Fruit fly (Drosophila melanogaster): ENCODE data around the gene rdgA.
A peak's percentile ranks its signal among the peaks of the same experiment; 100 is the strongest.

The rdgA gene

dm6 chrX:9067754-9068477, 161.0 kb downstream of the rdgA start, which contains the start of gene CG15365:
Gene CG15365, minus strand, starts transcription at chrX:9067983.
- no peak for TF ChIP-seq noc (tag; optimal IDR thresholded peaks at IDR 0.05)

DNA sequence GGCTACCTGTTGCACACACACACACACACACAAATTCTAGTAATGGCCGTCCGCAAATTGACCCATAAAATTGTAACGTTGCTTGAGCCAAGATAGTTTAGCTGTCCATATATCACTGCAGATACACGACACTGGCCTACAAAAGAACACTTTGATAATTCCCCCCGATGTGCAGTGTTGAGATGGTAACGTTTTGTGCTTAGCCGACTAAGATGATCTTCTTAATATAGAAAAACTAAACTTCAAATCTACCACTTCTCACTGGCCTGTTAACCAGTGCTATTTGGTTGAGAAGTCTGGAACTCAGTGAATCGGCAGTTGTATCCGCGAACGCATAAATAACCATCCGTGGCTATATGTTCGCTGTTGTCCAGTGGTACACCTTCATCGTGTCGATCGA, 162.0 kb downstream of the rdgA start:
- no peak for TF ChIP-seq noc (tag; optimal IDR thresholded peaks at IDR 0.05)

DNA sequence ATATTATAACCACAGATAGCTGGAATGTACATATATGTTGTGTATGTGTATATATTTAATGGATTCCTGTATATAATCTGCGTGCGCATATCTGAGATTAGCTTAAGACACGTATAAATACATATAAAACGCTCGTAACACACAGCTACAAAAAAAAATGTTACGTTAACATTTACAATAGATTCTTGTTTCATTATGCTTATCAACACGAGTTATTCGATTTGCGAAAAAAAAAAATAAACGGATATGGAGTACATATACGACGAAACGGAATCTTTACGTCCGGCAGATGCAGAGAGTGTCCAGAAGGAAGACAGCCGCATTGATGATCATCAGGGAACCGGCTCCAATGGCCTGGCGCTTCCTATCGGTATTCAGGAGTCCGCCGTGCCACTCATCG, 164.4 kb downstream of the rdgA start, which contains the start of gene CG10970:
TSS of gene CG10970 (minus strand) at position 101 of the 400 bp plus-strand sequence.
- TF ChIP-seq noc (tag; optimal IDR thresholded peaks at IDR 0.05): no peak

DNA sequence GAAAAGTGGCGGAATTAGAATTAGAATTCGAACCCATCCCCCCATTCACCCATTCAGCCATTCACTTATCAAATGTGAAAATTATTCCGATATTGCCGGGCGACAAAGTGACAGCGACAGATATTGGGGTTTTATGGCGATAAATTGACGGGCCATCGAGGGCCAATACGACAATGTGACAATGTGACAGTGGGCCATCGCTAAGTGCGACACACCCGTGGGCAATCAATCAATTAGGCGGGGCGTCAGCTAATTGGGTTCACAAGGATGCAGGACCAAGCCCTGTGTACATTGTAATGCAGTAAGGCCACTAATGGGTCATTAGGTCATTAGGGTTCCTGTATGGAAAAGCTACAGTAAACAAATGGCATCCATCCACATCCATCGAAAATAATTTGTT, 167.2 kb downstream of the rdgA start:
- peak; percentile 28 for TF ChIP-seq noc (tag; optimal IDR thresholded peaks at IDR 0.05)

dm6 chrX:9075641-9076324, 168.9 kb downstream of the rdgA start:
- TF ChIP-seq noc (tag; optimal IDR thresholded peaks at IDR 0.05): no peak

DNA sequence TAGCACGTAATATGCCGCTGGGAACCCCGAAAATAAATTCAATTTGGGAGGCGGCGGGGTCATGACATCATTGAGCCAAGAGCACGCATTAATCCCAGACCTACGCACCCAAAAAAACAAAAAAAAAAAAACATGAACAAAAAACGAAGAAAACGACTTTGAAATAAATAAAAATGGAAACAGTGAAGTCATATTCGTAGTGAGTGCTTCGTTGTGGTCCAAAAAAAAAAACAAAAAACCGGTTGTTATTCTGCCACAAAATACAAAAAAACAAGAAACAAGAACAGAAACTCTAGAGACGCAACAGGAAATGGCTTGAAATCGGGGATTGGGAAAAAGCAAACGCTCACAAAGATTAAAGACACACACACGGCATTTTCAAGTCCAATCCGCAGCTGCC, 170.7 kb downstream of the rdgA start:
- TF ChIP-seq noc (tag; optimal IDR thresholded peaks at IDR 0.05): no peak

dm6 chrX:9078263-9078662, 171.4 kb downstream of the rdgA start, which contains the start of gene CG44325:
Gene CG44325, minus strand, starts transcription at chrX:9078499.
- TF ChIP-seq noc (tag; optimal IDR thresholded peaks at IDR 0.05): no peak

Data from whole organism, larva.